Fruit fly (Drosophila melanogaster) whole organism, embryonic: ENCODE measurements around the gene e.

Experiments
- Aef1 ChIP-seq: fragments of 200-800 bp; sonication (Bioruptor generic); IDR thresholded peaks from 3 replicates; pipeline ENCODE4 v1.3.6; 2022; ENCODE audit warnings: missing biosample characterization, missing genetic modification characterization
- Antp ChIP-seq: fragments of 200-800 bp; sonication (Bioruptor generic); optimal IDR thresholded peaks from 3 replicates; lab custom pipeline; 2016; ENCODE audit warnings: missing biosample characterization, missing genetic modification characterization
- BEAF-32 ChIP-seq: fragments of 200-800 bp; sonication (Bioruptor generic); optimal IDR thresholded peaks from 3 replicates; lab custom pipeline; 2017; ENCODE audit warnings: missing biosample characterization, missing genetic modification characterization, mild to moderate bottlenecking, moderate library complexity, missing genetic modification reagents
- Blimp-1 ChIP-seq: fragments of 200-800 bp; sonication (Bioruptor generic); optimal IDR thresholded peaks from 3 replicates; lab custom pipeline; 2018; ENCODE audit warnings: missing biosample characterization, missing genetic modification characterization, mild to moderate bottlenecking, moderate library complexity, missing genetic modification reagents
- C15 ChIP-seq: fragments of 200-800 bp; sonication (Bioruptor generic); IDR thresholded peaks from 3 replicates; pipeline ENCODE4 v1.3.6; 2022; ENCODE audit warnings: missing biosample characterization, missing genetic modification characterization
- CG10274 ChIP-seq: fragments of 200-800 bp; sonication (Bioruptor generic); optimal IDR thresholded peaks from 3 replicates; lab custom pipeline; 2017; ENCODE audit warnings: missing biosample characterization, mild to moderate bottlenecking, missing genetic modification characterization
- CG11093 ChIP-seq: fragments of 200-800 bp; sonication (Bioruptor generic); IDR thresholded peaks from 3 replicates; pipeline ENCODE4 v1.3.6; 2022; ENCODE audit warnings: missing biosample characterization, missing genetic modification characterization
- CG11560 ChIP-seq: fragments of 200-800 bp; sonication (Bioruptor generic); IDR thresholded peaks from 3 replicates; pipeline ENCODE4 v1.3.6; 2022; ENCODE audit warnings: missing biosample characterization, missing genetic modification characterization
- CG12219 ChIP-seq: fragments of 200-800 bp; sonication (Bioruptor generic); optimal IDR thresholded peaks from 3 replicates; lab custom pipeline; 2018; ENCODE audit warnings: missing biosample characterization, mild to moderate bottlenecking, missing genetic modification characterization
- CG12744 ChIP-seq: fragments of 200-800 bp; sonication (Bioruptor generic); optimal IDR thresholded peaks from 2 replicates; lab custom pipeline; 2016; ENCODE audit warnings: missing biosample characterization, missing genetic modification characterization
- CG12769 ChIP-seq: fragments of 200-800 bp; sonication (Bioruptor generic); optimal IDR thresholded peaks from 2 replicates; lab custom pipeline; 2019; ENCODE audit warnings: missing biosample characterization, mild to moderate bottlenecking, missing genetic modification characterization, moderate library complexity
- CG15479 ChIP-seq: fragments of 200-800 bp; sonication (Bioruptor generic); optimal IDR thresholded peaks from 3 replicates; lab custom pipeline; 2019; ENCODE audit warnings: missing biosample characterization, mild to moderate bottlenecking, missing genetic modification characterization, moderate library complexity
- CG15601 ChIP-seq: fragments of 200-800 bp; sonication (Bioruptor generic); optimal IDR thresholded peaks from 3 replicates; lab custom pipeline; 2019; ENCODE audit warnings: missing biosample characterization, mild to moderate bottlenecking, missing genetic modification characterization, moderate library complexity
- CG1647 ChIP-seq: fragments of 200-800 bp; sonication (Bioruptor generic); optimal IDR thresholded peaks from 3 replicates; lab custom pipeline; 2016; ENCODE audit warnings: missing biosample characterization, missing genetic modification characterization
- CG16779 ChIP-seq: fragments of 200-800 bp; sonication (Bioruptor generic); IDR thresholded peaks from 2 replicates; pipeline ENCODE4 v1.3.6; 2022; ENCODE audit warnings: missing biosample characterization, missing genetic modification characterization
- CG17802 ChIP-seq: fragments of 200-800 bp; sonication (Bioruptor generic); optimal IDR thresholded peaks from 2 replicates; lab custom pipeline; 2018; ENCODE audit warnings: missing biosample characterization, mild to moderate bottlenecking, missing genetic modification characterization, moderate library complexity
- CG2116 ChIP-seq: fragments of 200-800 bp; sonication (Bioruptor generic); optimal IDR thresholded peaks from 3 replicates; lab custom pipeline; 2018; ENCODE audit warnings: missing biosample characterization, mild to moderate bottlenecking, missing genetic modification characterization
- CG2678 ChIP-seq: fragments of 200-800 bp; sonication (Bioruptor generic); optimal IDR thresholded peaks from 3 replicates; lab custom pipeline; 2019; ENCODE audit warnings: missing biosample characterization, mild to moderate bottlenecking, missing genetic modification characterization, moderate library complexity
- CG34376 ChIP-seq: fragments of 200-800 bp; sonication (Bioruptor generic); optimal IDR thresholded peaks from 2 replicates; lab custom pipeline; 2018; ENCODE audit warnings: missing biosample characterization, mild to moderate bottlenecking, missing genetic modification characterization
- CG3726 ChIP-seq: fragments of 200-800 bp; sonication (Bioruptor generic); IDR thresholded peaks from 3 replicates; pipeline ENCODE4, ENCODE4 v1.3.6; 2022; ENCODE audit warnings: missing biosample characterization, missing genetic modification characterization
- CG6683 ChIP-seq: fragments of 200-800 bp; sonication (Bioruptor generic); optimal IDR thresholded peaks from 2 replicates; lab custom pipeline; 2017; ENCODE audit warnings: missing biosample characterization, mild to moderate bottlenecking, missing genetic modification characterization, missing genetic modification reagents
- CG7839 ChIP-seq: fragments of 200-800 bp; sonication (Bioruptor generic); optimal IDR thresholded peaks from 3 replicates; lab custom pipeline; 2018; ENCODE audit warnings: missing biosample characterization, mild to moderate bottlenecking, missing genetic modification characterization, moderate library complexity
- CG8765 ChIP-seq: fragments of 200-800 bp; sonication (Bioruptor generic); IDR thresholded peaks from 2 replicates; pipeline ENCODE4 v1.3.6; 2022; ENCODE audit warnings: missing biosample characterization, missing genetic modification characterization
- Chrac-16 ChIP-seq: fragments of 200-800 bp; sonication (Bioruptor generic); optimal IDR thresholded peaks from 3 replicates; lab custom pipeline; 2016; ENCODE audit warnings: missing biosample characterization, missing genetic modification characterization
- Dad ChIP-seq: fragments of 200-800 bp; sonication (Bioruptor generic); optimal IDR thresholded peaks from 3 replicates; lab custom pipeline; 2016; ENCODE audit warnings: missing biosample characterization, missing genetic modification characterization
- Dp ChIP-seq: fragments of 200-800 bp; sonication (Bioruptor generic); optimal IDR thresholded peaks from 2 replicates; lab custom pipeline; 2018; ENCODE audit warnings: missing biosample characterization, mild to moderate bottlenecking, missing genetic modification characterization, moderate library complexity
- Ets65A ChIP-seq: fragments of 200-800 bp; sonication (Bioruptor generic); peaks from one replicate; lab custom pipeline; 2016; ENCODE audit warnings: missing biosample characterization, missing genetic modification characterization
- Fer3 ChIP-seq: fragments of 200-800 bp; sonication (Bioruptor generic); optimal IDR thresholded peaks from 2 replicates; lab custom pipeline; 2018; ENCODE audit warnings: missing biosample characterization, mild to moderate bottlenecking, missing genetic modification characterization, moderate library complexity
- HLH3B ChIP-seq: fragments of 200-800 bp; sonication (Bioruptor generic); IDR thresholded peaks from 2 replicates; pipeline ENCODE4 v1.3.6; 2022; ENCODE audit warnings: missing biosample characterization, missing genetic modification characterization
- Hey ChIP-seq: fragments of 200-800 bp; sonication (Bioruptor generic); optimal IDR thresholded peaks from 3 replicates; lab custom pipeline; 2018; ENCODE audit warnings: missing biosample characterization, mild to moderate bottlenecking, missing genetic modification characterization
- Mes4 ChIP-seq: fragments of 200-800 bp; sonication (Bioruptor generic); optimal IDR thresholded peaks from 2 replicates; lab custom pipeline; 2016; ENCODE audit warnings: missing biosample characterization, missing genetic modification characterization
- NFAT ChIP-seq: fragments of 200-800 bp; sonication (Bioruptor generic); IDR thresholded peaks from 2 replicates; pipeline ENCODE4 v1.3.6; 2022; ENCODE audit warnings: missing biosample characterization, missing genetic modification characterization
- NK7.1 ChIP-seq: fragments of 200-800 bp; sonication (Bioruptor generic); optimal IDR thresholded peaks from 3 replicates; lab custom pipeline; 2016; ENCODE audit warnings: missing biosample characterization, missing genetic modification characterization
- Opbp ChIP-seq: fragments of 200-800 bp; sonication (Bioruptor generic); IDR thresholded peaks from 3 replicates; pipeline ENCODE4 v1.3.6; 2022; ENCODE audit warnings: missing biosample characterization, missing genetic modification characterization; ENCODE audit not compliant: partially characterized antibody
- Poxn ChIP-seq: fragments of 200-800 bp; sonication (Bioruptor generic); IDR thresholded peaks from 2 replicates; pipeline ENCODE4 v1.3.6; 2022; ENCODE audit warnings: missing biosample characterization, missing genetic modification characterization
- Rx ChIP-seq: fragments of 200-800 bp; sonication (Bioruptor generic); IDR thresholded peaks from 2 replicates; pipeline ENCODE4 v1.3.6; 2022; ENCODE audit warnings: missing biosample characterization, missing genetic modification characterization
- Sry-β ChIP-seq: fragments of 200-800 bp; sonication (Bioruptor generic); optimal IDR thresholded peaks from 2 replicates; lab custom pipeline; 2018; ENCODE audit warnings: missing biosample characterization, mild to moderate bottlenecking, missing genetic modification characterization, moderate library complexity
- Xbp1 ChIP-seq: fragments of 200-800 bp; sonication (Bioruptor generic); optimal IDR thresholded peaks from 3 replicates; lab custom pipeline; 2016; ENCODE audit warnings: missing biosample characterization, mild to moderate bottlenecking, missing genetic modification characterization
- ara ChIP-seq: fragments of 200-800 bp; sonication (Bioruptor generic); IDR thresholded peaks from 2 replicates; pipeline ENCODE4 v1.3.6; 2022; ENCODE audit warnings: missing biosample characterization, missing genetic modification characterization
- bbx ChIP-seq: fragments of 200-800 bp; sonication (Bioruptor generic); IDR thresholded peaks from 2 replicates; pipeline ENCODE4 v1.3.6; 2022; ENCODE audit warnings: missing biosample characterization, missing genetic modification characterization; ENCODE audit not compliant: partially characterized antibody
- cg ChIP-seq: fragments of 200-800 bp; sonication (Bioruptor generic); optimal IDR thresholded peaks from 3 replicates; lab custom pipeline; 2019; ENCODE audit warnings: missing biosample characterization, mild to moderate bottlenecking, missing genetic modification characterization, moderate library complexity
- chn ChIP-seq: fragments of 200-800 bp; sonication (Bioruptor generic); optimal IDR thresholded peaks from 2 replicates; lab custom pipeline; 2016; ENCODE audit warnings: missing biosample characterization, missing genetic modification characterization
- gfzf ChIP-seq: fragments of 200-800 bp; sonication (Bioruptor generic); optimal IDR thresholded peaks from 2 replicates; lab custom pipeline; 2016; ENCODE audit warnings: missing biosample characterization, mild to moderate bottlenecking, missing genetic modification characterization, moderate library complexity
- hth ChIP-seq: fragments of >200 bp; optimal IDR thresholded peaks from 2 replicates; lab custom pipeline; 2017; ENCODE audit warnings: inconsistent platforms
- insv ChIP-seq, 2 experiments: fragments of 200-800 bp; sonication (Bioruptor generic); optimal IDR thresholded peaks; 3 replicates each; lab custom pipeline; 2016 to 2018; ENCODE audit warnings: missing biosample characterization in 2 of 2, missing genetic modification characterization in 2 of 2
- jigr1 ChIP-seq: fragments of 200-800 bp; sonication (Bioruptor generic); IDR thresholded peaks from 3 replicates; pipeline ENCODE4 v1.3.6; 2022; ENCODE audit warnings: missing biosample characterization, missing genetic modification characterization
- jing ChIP-seq: fragments of 200-800 bp; sonication (Bioruptor generic); optimal IDR thresholded peaks from 2 replicates; lab custom pipeline; 2018; ENCODE audit warnings: missing biosample characterization, mild to moderate bottlenecking, missing genetic modification characterization
- p53 ChIP-seq: fragments of 200-800 bp; sonication (Bioruptor generic); optimal IDR thresholded peaks from 2 replicates; lab custom pipeline; 2016; ENCODE audit warnings: missing biosample characterization, missing genetic modification characterization
- pho ChIP-seq: fragments of 200-800 bp; sonication (Bioruptor generic); optimal IDR thresholded peaks from 2 replicates; lab custom pipeline; 2016; ENCODE audit warnings: missing biosample characterization, missing genetic modification characterization
- toy ChIP-seq: fragments of 200-800 bp; sonication (Bioruptor generic); IDR thresholded peaks from 2 replicates; pipeline ENCODE4 v1.3.6; 2022; ENCODE audit warnings: missing biosample characterization, missing genetic modification characterization
- zen2 ChIP-seq: fragments of 200-800 bp; sonication (Bioruptor generic); IDR thresholded peaks from 3 replicates; pipeline ENCODE4 v1.3.6; 2022; ENCODE audit warnings: missing biosample characterization, missing genetic modification characterization; ENCODE audit not compliant: partially characterized antibody

e gene

dm6 chr3R:21273427-21274038, 36.6 kb upstream of the e start, which contains the start of gene CG3308 (continued):
- TF ChIP-seq CG15479 (GFP tag; lab: Kevin White, UChicago): no peak
- peak; percentile 87 for TF ChIP-seq BEAF-32 (GFP tag; lab: Kevin White, UChicago)
- TF ChIP-seq Fer3 (tag; lab: Kevin White, UChicago): peak; percentile 32
- TF ChIP-seq HLH3B (GFP tag; lab: Robert Waterston, UW): no peak
- peak; percentile 89 for TF ChIP-seq Opbp
- no peak for TF ChIP-seq Hey (tag; lab: Kevin White, UChicago)
- TF ChIP-seq Dad: peak; percentile 45
- TF ChIP-seq CG3726 (GFP tag; lab: Robert Waterston, UW): no peak
- TF ChIP-seq Antp (GFP tag; lab: Kevin White, UChicago): no peak
- peak; percentile 16 for TF ChIP-seq CG15601 (tag; lab: Kevin White, UChicago)
- TF ChIP-seq CG6683: no peak
- peak; percentile 90 for TF ChIP-seq bbx (GFP tag; lab: Robert Waterston, UW)
- TF ChIP-seq CG7839 (tag; lab: Kevin White, UChicago): peak; percentile 30
- no peak for TF ChIP-seq CG11560 (tag; lab: Robert Waterston, UW)
- TF ChIP-seq NK7.1 (GFP tag; lab: Kevin White, UChicago): no peak
- TF ChIP-seq Chrac-16 (GFP tag; lab: Kevin White, UChicago): no peak
- TF ChIP-seq ara: no peak
- TF ChIP-seq cg (GFP tag; lab: Kevin White, UChicago): peak; percentile 57
- TF ChIP-seq CG2116 (GFP tag; lab: Kevin White, UChicago): peak; percentile 80
- TF ChIP-seq p53: no peak
- peak; percentile 2 for TF ChIP-seq Sry-β (GFP tag; lab: Kevin White, UChicago)
- TF ChIP-seq insv (GFP tag; optimal IDR thresholded peaks at IDR 0.05; lab: Kevin White, UChicago): peak in 1 of 2 experiments; percentile 26
- TF ChIP-seq CG11093 (GFP tag; lab: Robert Waterston, UW): no peak
- TF ChIP-seq CG12769 (tag; lab: Kevin White, UChicago): peak; percentile 15
- TF ChIP-seq Rx: no peak; the same call in 1 of the 2 replicates
- no peak for TF ChIP-seq C15 (GFP tag; lab: Robert Waterston, UW)
- no peak for TF ChIP-seq Aef1
- peak; percentile 97 for TF ChIP-seq Dp (GFP tag; lab: Kevin White, UChicago)
- TF ChIP-seq chn (GFP tag; lab: Kevin White, UChicago): no peak
- TF ChIP-seq CG10274 (GFP tag; lab: Kevin White, UChicago): no peak
- TF ChIP-seq Mes4 (GFP tag; lab: Kevin White, UChicago): no peak
- no peak for TF ChIP-seq CG2678 (tag; lab: Kevin White, UChicago)
- TF ChIP-seq CG8765: no peak
- peak; percentile 54; the same call in 1 of the 2 replicates for TF ChIP-seq CG16779
- no peak for TF ChIP-seq Ets65A (GFP tag; lab: Kevin White, UChicago)
- TF ChIP-seq Poxn (GFP tag; lab: Robert Waterston, UW): no peak
- no peak for TF ChIP-seq jigr1
- TF ChIP-seq zen2 (GFP tag; lab: Robert Waterston, UW): no peak; the same call in 2 of the 3 replicates
- no peak for TF ChIP-seq CG12219
- TF ChIP-seq CG34376 (GFP tag; lab: Kevin White, UChicago): peak; percentile 63
- TF ChIP-seq Blimp-1 (GFP tag; lab: Kevin White, UChicago): no peak
- TF ChIP-seq gfzf: no peak
- TF ChIP-seq hth (lab: Kevin White, UChicago): no peak
- peak; percentile 65 for TF ChIP-seq CG1647 (GFP tag; lab: Kevin White, UChicago)
- TF ChIP-seq NFAT: peak; percentile 67; the same call in 1 of the 2 replicates
- no peak for TF ChIP-seq CG12744 (GFP tag; lab: Kevin White, UChicago)
- no peak for TF ChIP-seq toy (GFP tag; lab: Robert Waterston, UW)
- TF ChIP-seq CG17802 (tag; lab: Kevin White, UChicago): no peak
- peak; percentile 56 for TF ChIP-seq Xbp1 (GFP tag; lab: Kevin White, UChicago)
- no peak for TF ChIP-seq pho
- TF ChIP-seq jing: no peak
